Worm (Caenorhabditis elegans): ENCODE results near the gene C53A5.17.

DNA sequence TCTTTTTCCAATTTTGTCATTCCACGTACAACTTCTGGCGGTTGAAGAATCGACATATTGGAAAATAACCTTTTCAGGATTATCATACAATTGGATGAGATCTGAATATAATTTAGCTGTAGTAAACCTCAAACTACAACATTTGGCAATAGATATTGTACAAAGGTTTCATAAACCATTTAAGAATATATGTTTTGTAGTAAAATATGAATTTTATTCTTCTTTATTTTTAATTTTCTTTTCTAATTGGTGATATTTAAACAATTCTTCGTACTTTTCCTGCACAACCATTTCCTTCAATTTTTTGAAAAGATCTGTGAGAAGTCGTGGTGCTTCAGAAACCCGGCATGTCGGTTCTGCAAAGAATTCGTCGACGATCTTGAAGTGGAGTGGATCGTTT lies at the start of gene C53A5.17:
- no peak for TF ChIP-seq fos-1 (tag; optimal IDR thresholded peaks at IDR 0.05)
- no peak for TF ChIP-seq ama-1 (optimal IDR thresholded peaks at IDR 0.05)
- TF ChIP-seq skn-1 (tag; optimal IDR thresholded peaks at IDR 0.05) = no peak

All from whole organism, L2 larva.